Worm (Caenorhabditis elegans) whole organism, L3 larva: ENCODE data around the gene nspd-4.

Experiments
- ZK546.5 ChIP-seq: sonication (generic microtip); optimal IDR thresholded peaks from 2 replicates; lab custom pipeline; 2017; ENCODE audit warnings: missing biosample characterization, missing genetic modification characterization
- elt-1 ChIP-seq: fragments of 150-350 bp; optimal IDR thresholded peaks from 2 replicates; lab custom pipeline; 2014; ENCODE audit warnings: missing biosample characterization, missing genetic modification characterization
- elt-3 ChIP-seq, 3 experiments: fragments of 150-350 bp in 1 of 3; sonication (generic microtip) in 2 of 3; optimal IDR thresholded peaks; 2 replicates in 2 of 3; 4 replicates in 1 of 3; lab custom pipeline; 2014 to 2017; ENCODE audit warnings: missing biosample characterization in 3 of 3, missing genetic modification characterization in 3 of 3
- fkh-10 ChIP-seq: sonication (generic microtip); optimal IDR thresholded peaks from 2 replicates; lab custom pipeline; 2017; ENCODE audit warnings: missing biosample characterization, missing genetic modification reagents, missing genetic modification characterization
- fos-1 ChIP-seq: fragments of 150-350 bp; optimal IDR thresholded peaks from 2 replicates; lab custom pipeline; 2014; ENCODE audit warnings: missing biosample characterization, missing genetic modification characterization
- lin-39 ChIP-seq: fragments of 150-350 bp; optimal IDR thresholded peaks from 2 replicates; lab custom pipeline; 2018; ENCODE audit warnings: missing biosample characterization, missing genetic modification reagents, missing genetic modification characterization
- mdl-1 ChIP-seq: fragments of 150-350 bp; optimal IDR thresholded peaks from 2 replicates; lab custom pipeline; 2014; ENCODE audit warnings: missing biosample characterization, missing genetic modification characterization
- nfya-1 ChIP-seq: sonication (generic microtip); optimal IDR thresholded peaks from 2 replicates; lab custom pipeline; 2017; ENCODE audit warnings: missing genetic modification characterization, mild to moderate bottlenecking, missing compliant biosample characterization, antibody characterized with exemption, moderate library complexity; ENCODE audit not compliant: insufficient read depth
- nhr-237 ChIP-seq: fragments of 150-350 bp; optimal IDR thresholded peaks from 2 replicates; lab custom pipeline; 2014; ENCODE audit warnings: missing biosample characterization, missing genetic modification characterization
- nhr-28 ChIP-seq: fragments of 150-350 bp; optimal IDR thresholded peaks from 2 replicates; lab custom pipeline; 2014; ENCODE audit warnings: missing biosample characterization, missing genetic modification characterization
- nhr-76 ChIP-seq: fragments of 150-350 bp; sonication (generic microtip); optimal IDR thresholded peaks from 5 replicates; lab custom pipeline; 2014; ENCODE audit warnings: missing biosample characterization, missing genetic modification characterization
- zag-1 ChIP-seq: fragments of 150-350 bp; optimal IDR thresholded peaks from 2 replicates; lab custom pipeline; 2014; ENCODE audit warnings: missing biosample characterization, missing genetic modification characterization
- ztf-4 ChIP-seq: fragments of 150-350 bp; optimal IDR thresholded peaks from 2 replicates; lab custom pipeline; 2014; ENCODE audit warnings: missing biosample characterization, missing genetic modification characterization

ce11 chrII:4891012-4891775 is 48.8 kb downstream of the nspd-4 start, which contains the start of gene gst-9:
- TF ChIP-seq mdl-1 (tag; lab: Kevin White, UChicago), result no peak
- no peak for TF ChIP-seq elt-1 (tag; lab: Kevin White, UChicago)
- no peak for TF ChIP-seq elt-3 (tag; optimal IDR thresholded peaks at IDR 0.05; lab: Kevin White, UChicago)
- TF ChIP-seq fos-1, result no peak
- peak; percentile 34 for TF ChIP-seq nfya-1
- TF ChIP-seq zag-1 (tag; lab: Kevin White, UChicago), result no peak
- no peak for TF ChIP-seq nhr-28 (tag; lab: Kevin White, UChicago)
- no peak for TF ChIP-seq nhr-237
- no peak for TF ChIP-seq ZK546.5 (tag; lab: Kevin White, UChicago)
- no peak for TF ChIP-seq ztf-4 (tag; lab: Kevin White, UChicago)
- no peak for TF ChIP-seq lin-39
- no peak for TF ChIP-seq nhr-76 (tag; lab: Kevin White, UChicago)
- TF ChIP-seq fkh-10 (GFP tag; lab: Kevin White, UChicago), result no peak
